Worm (Caenorhabditis elegans) whole organism, L2 larva: Measurements from ENCODE around the gene dcap-1.
A peak's percentile ranks its signal among the peaks of the same experiment; 100 is the strongest.

Source experiments
- Y55F3AM.14 ChIP-seq: fragments of 200-800 bp; sonication (Bioruptor generic); optimal IDR thresholded peaks from 2 replicates; lab custom pipeline; 2018; ENCODE audit warnings: mild to moderate bottlenecking, missing genetic modification characterization, missing compliant biosample characterization
- ZK546.5 ChIP-seq: sonication (generic microtip); optimal IDR thresholded peaks from 2 replicates; lab custom pipeline; 2017; ENCODE audit warnings: missing biosample characterization, missing genetic modification characterization
- egl-27 ChIP-seq: sonication (generic microtip); optimal IDR thresholded peaks from 3 replicates; lab custom pipeline; 2017; ENCODE audit warnings: missing biosample characterization, missing genetic modification reagents, missing genetic modification characterization
- lin-39 ChIP-seq: fragments of 150-350 bp; optimal IDR thresholded peaks from 2 replicates; lab custom pipeline; 2014; ENCODE audit warnings: missing biosample characterization, missing genetic modification reagents, missing genetic modification characterization
- lsy-2 ChIP-seq, 2 experiments: fragments of 150-350 bp in 1 of 2; sonication (generic microtip) in 1 of 2; optimal IDR thresholded peaks; 2 replicates each; lab custom pipeline; 2014 to 2017; ENCODE audit warnings: missing biosample characterization in 2 of 2, missing genetic modification characterization in 2 of 2
- mab-5 ChIP-seq: fragments of 150-350 bp; optimal IDR thresholded peaks from 2 replicates; lab custom pipeline; 2014; ENCODE audit warnings: missing biosample characterization, missing genetic modification characterization
- nhr-11 ChIP-seq: fragments of 150-350 bp; optimal IDR thresholded peaks from 2 replicates; lab custom pipeline; 2014; ENCODE audit warnings: missing biosample characterization, missing genetic modification characterization
- nhr-21 ChIP-seq: fragments of 150-350 bp; optimal IDR thresholded peaks from 2 replicates; lab custom pipeline; 2014; ENCODE audit warnings: missing biosample characterization, missing genetic modification characterization
- nhr-25 ChIP-seq: fragments of 150-350 bp; sonication (generic microtip); optimal IDR thresholded peaks from 3 replicates; lab custom pipeline; 2014; ENCODE audit warnings: missing biosample characterization, missing genetic modification characterization
- nhr-77 ChIP-seq: fragments of 150-350 bp; optimal IDR thresholded peaks from 2 replicates; lab custom pipeline; 2014; ENCODE audit warnings: missing biosample characterization, missing genetic modification characterization
- unc-39 ChIP-seq: fragments of 150-350 bp; optimal IDR thresholded peaks from 2 replicates; lab custom pipeline; 2014; ENCODE audit warnings: missing biosample characterization, missing genetic modification characterization

DNA sequence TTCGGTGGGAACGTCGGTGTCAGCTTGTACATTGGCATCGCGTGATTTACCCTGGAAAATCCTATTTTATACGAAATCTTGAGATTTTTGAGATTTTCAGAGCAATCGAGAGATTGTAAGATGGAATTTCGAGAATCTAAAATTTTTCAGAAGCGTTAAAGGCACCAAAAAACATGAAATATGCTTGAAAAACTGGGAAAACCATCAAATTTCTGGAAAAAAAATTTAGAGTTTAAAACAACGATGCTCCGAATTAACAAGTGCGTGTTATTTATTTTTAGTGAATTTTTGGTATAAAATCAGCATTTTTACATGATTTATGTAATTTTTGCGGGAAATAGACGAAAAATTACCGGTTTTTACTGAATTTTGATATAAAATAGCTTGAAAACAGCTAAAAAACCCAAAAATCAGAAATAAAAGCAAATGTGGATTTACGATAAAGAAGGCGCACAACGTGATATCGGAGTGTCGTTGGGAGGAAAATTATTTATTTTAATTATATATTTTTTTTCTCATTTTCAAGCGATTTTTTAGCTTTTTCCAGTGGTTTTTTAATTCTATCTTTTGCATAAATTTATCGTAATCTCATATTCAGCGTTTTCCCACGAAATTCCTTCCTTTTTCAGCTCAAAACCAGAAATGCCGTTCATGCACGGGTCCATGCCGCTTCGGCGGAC is 1.8 kb upstream of the dcap-1 start, which contains the start of the genes Y55F3AM.13 and mrps-25:
- TF ChIP-seq nhr-25 (peak; percentile 48), egl-27 (tag; lab: Kevin White, UChicago) (no peak), mab-5 (tag; lab: Kevin White, UChicago) (no peak), lin-39 (tag; lab: Kevin White, UChicago) (no peak), nhr-21 (tag; lab: Kevin White, UChicago) (no peak), lsy-2 (tag; optimal IDR thresholded peaks at IDR 0.05; lab: Kevin White, UChicago) (peak; percentile 9 to 75), ZK546.5 (tag; lab: Kevin White, UChicago) (no peak), nhr-11 (tag; lab: Kevin White, UChicago) (no peak), unc-39 (no peak), Y55F3AM.14 (no peak), nhr-77 (tag; lab: Kevin White, UChicago) (no peak)
